Fruit fly (Drosophila melanogaster) whole organism, embryonic: ENCODE measurements around the gene CG10959.

Experiments
- B-H1 ChIP-seq: fragments of 200-800 bp; sonication (Bioruptor generic); IDR thresholded peaks from 3 replicates; pipeline ENCODE4 v1.3.6; 2022; ENCODE audit warnings: missing biosample characterization, missing genetic modification characterization
- CG11723 ChIP-seq: fragments of 200-800 bp; sonication (Bioruptor generic); optimal IDR thresholded peaks from 2 replicates; lab custom pipeline; 2017; ENCODE audit warnings: missing biosample characterization, mild to moderate bottlenecking, missing genetic modification characterization
- CG12659 ChIP-seq: fragments of 200-800 bp; sonication (Bioruptor generic); optimal IDR thresholded peaks from 3 replicates; lab custom pipeline; 2017; ENCODE audit warnings: mild to moderate bottlenecking, missing biosample characterization, missing genetic modification reagents, missing genetic modification characterization
- CG13296 ChIP-seq: fragments of 200-800 bp; sonication (Bioruptor generic); optimal IDR thresholded peaks from 3 replicates; lab custom pipeline; 2018; ENCODE audit warnings: missing biosample characterization, mild to moderate bottlenecking, missing genetic modification characterization
- CG13894 ChIP-seq: fragments of 200-800 bp; sonication (Bioruptor generic); optimal IDR thresholded peaks from 3 replicates; lab custom pipeline; 2018; ENCODE audit warnings: missing biosample characterization, mild to moderate bottlenecking, missing genetic modification characterization, moderate library complexity
- CG1529 ChIP-seq: fragments of 200-800 bp; sonication (Bioruptor generic); optimal IDR thresholded peaks from 3 replicates; lab custom pipeline; 2018; ENCODE audit warnings: missing biosample characterization, missing genetic modification characterization
- CG15696 ChIP-seq: fragments of 200-800 bp; sonication (Bioruptor generic); optimal IDR thresholded peaks from 2 replicates; lab custom pipeline; 2019; ENCODE audit warnings: missing biosample characterization, mild to moderate bottlenecking, missing genetic modification characterization, moderate library complexity
- CG16815 ChIP-seq: fragments of 200-800 bp; sonication (Bioruptor generic); optimal IDR thresholded peaks from 3 replicates; lab custom pipeline; 2017; ENCODE audit warnings: missing biosample characterization, mild to moderate bottlenecking, missing genetic modification characterization
- CG17359 ChIP-seq: fragments of 200-800 bp; sonication (Bioruptor generic); optimal IDR thresholded peaks from 3 replicates; lab custom pipeline; 2018; ENCODE audit warnings: missing biosample characterization, mild to moderate bottlenecking, missing genetic modification characterization, moderate library complexity
- CG17612 ChIP-seq: fragments of 200-800 bp; sonication (Bioruptor generic); IDR thresholded peaks from 2 replicates; pipeline ENCODE4 v1.3.6; 2022; ENCODE audit warnings: missing biosample characterization, missing genetic modification characterization
- CG18262 ChIP-seq: fragments of 200-800 bp; optimal IDR thresholded peaks from 3 replicates; lab custom pipeline; 2019; ENCODE audit warnings: missing biosample characterization, mild to moderate bottlenecking, missing genetic modification characterization, moderate library complexity
- CG18599 ChIP-seq: fragments of 200-800 bp; sonication (Bioruptor generic); optimal IDR thresholded peaks from 3 replicates; lab custom pipeline; 2017; ENCODE audit warnings: missing biosample characterization, missing genetic modification characterization, mild to moderate bottlenecking, moderate library complexity, missing genetic modification reagents
- CG34422 ChIP-seq: fragments of 200-800 bp; sonication (Bioruptor generic); IDR thresholded peaks from 3 replicates; pipeline ENCODE4 v1.3.6; 2022; ENCODE audit warnings: missing biosample characterization, missing genetic modification characterization
- CG4328 ChIP-seq: fragments of 200-800 bp; sonication (Bioruptor generic); optimal IDR thresholded peaks from 3 replicates; lab custom pipeline; 2017; ENCODE audit warnings: missing biosample characterization, missing genetic modification reagents, missing genetic modification characterization
- CG4617 ChIP-seq: fragments of 200-800 bp; sonication (Bioruptor generic); optimal IDR thresholded peaks from 3 replicates; lab custom pipeline; 2016; ENCODE audit warnings: missing biosample characterization, missing genetic modification characterization, borderline replicate concordance
- CG6272 ChIP-seq: fragments of 200-800 bp; sonication (Bioruptor generic); IDR thresholded peaks from 2 replicates; pipeline ENCODE4 v1.3.6; 2022; ENCODE audit warnings: missing biosample characterization, missing genetic modification characterization
- CG6654 ChIP-seq: fragments of 200-800 bp; sonication (Bioruptor generic); optimal IDR thresholded peaks from 2 replicates; lab custom pipeline; 2017; ENCODE audit warnings: missing biosample characterization, mild to moderate bottlenecking, missing genetic modification characterization
- CG6813 ChIP-seq: fragments of 200-800 bp; sonication (Bioruptor generic); optimal IDR thresholded peaks from 2 replicates; lab custom pipeline; 2017; ENCODE audit warnings: missing biosample characterization, missing genetic modification characterization, mild to moderate bottlenecking, moderate library complexity, missing genetic modification reagents
- CoRest ChIP-seq: fragments of 200-800 bp; sonication (Bioruptor generic); optimal IDR thresholded peaks from 3 replicates; lab custom pipeline; 2018; ENCODE audit warnings: missing biosample characterization, mild to moderate bottlenecking, missing genetic modification characterization, moderate library complexity
- Doc2 ChIP-seq: fragments of 200-800 bp; sonication (Bioruptor generic); IDR thresholded peaks from 2 replicates; pipeline ENCODE4 v1.3.6; 2022; ENCODE audit warnings: missing biosample characterization, missing genetic modification characterization
- H15 ChIP-seq: fragments of 200-800 bp; sonication (Bioruptor generic); IDR thresholded peaks from 3 replicates; pipeline ENCODE4 v1.3.6; 2022; ENCODE audit warnings: missing biosample characterization, missing genetic modification characterization
- HLH3B ChIP-seq: fragments of 200-800 bp; sonication (Bioruptor generic); IDR thresholded peaks from 2 replicates; pipeline ENCODE4 v1.3.6; 2022; ENCODE audit warnings: missing biosample characterization, missing genetic modification characterization
- Hmx ChIP-seq: fragments of 200-800 bp; sonication (Bioruptor generic); optimal IDR thresholded peaks from 2 replicates; lab custom pipeline; 2016; ENCODE audit warnings: missing biosample characterization, missing genetic modification characterization
- Hr3 ChIP-seq: fragments of 200-800 bp; sonication (Bioruptor generic); optimal IDR thresholded peaks from 3 replicates; lab custom pipeline; 2016; ENCODE audit warnings: missing biosample characterization, missing genetic modification characterization
- Meics ChIP-seq: fragments of 200-800 bp; sonication (Bioruptor generic); optimal IDR thresholded peaks from 2 replicates; lab custom pipeline; 2017; ENCODE audit warnings: missing biosample characterization, mild to moderate bottlenecking, missing genetic modification characterization
- NFAT ChIP-seq: fragments of 200-800 bp; sonication (Bioruptor generic); IDR thresholded peaks from 2 replicates; pipeline ENCODE4 v1.3.6; 2022; ENCODE audit warnings: missing biosample characterization, missing genetic modification characterization
- PHDP ChIP-seq: fragments of 200-800 bp; sonication (Bioruptor generic); optimal IDR thresholded peaks from 3 replicates; lab custom pipeline; 2018; ENCODE audit warnings: missing biosample characterization, mild to moderate bottlenecking, missing genetic modification characterization, moderate library complexity
- Ptx1 ChIP-seq: fragments of 200-800 bp; sonication (Bioruptor generic); IDR thresholded peaks from 2 replicates; pipeline ENCODE4 v1.3.6; 2022; ENCODE audit warnings: missing biosample characterization, missing genetic modification characterization
- Six4 ChIP-seq: fragments of 200-800 bp; sonication (Bioruptor generic); optimal IDR thresholded peaks from 2 replicates; lab custom pipeline; 2016; ENCODE audit warnings: missing biosample characterization, missing genetic modification characterization
- Sox102F ChIP-seq: fragments of 200-800 bp; sonication (Bioruptor generic); optimal IDR thresholded peaks from 2 replicates; lab custom pipeline; 2018; ENCODE audit warnings: missing biosample characterization, mild to moderate bottlenecking, missing genetic modification characterization, moderate library complexity
- al ChIP-seq: fragments of 200-800 bp; sonication (Bioruptor generic); IDR thresholded peaks from 2 replicates; pipeline ENCODE4 v1.3.6; 2022; ENCODE audit warnings: missing biosample characterization, missing genetic modification characterization
- bigmax ChIP-seq: fragments of 200-800 bp; sonication (Bioruptor generic); optimal IDR thresholded peaks from 2 replicates; lab custom pipeline; 2018; ENCODE audit warnings: missing biosample characterization, mild to moderate bottlenecking, missing genetic modification characterization
- chm ChIP-seq: fragments of 200-800 bp; sonication (Bioruptor generic); IDR thresholded peaks from 2 replicates; pipeline ENCODE4 v1.3.6; 2022; ENCODE audit warnings: missing biosample characterization, missing genetic modification characterization
- crol ChIP-seq: fragments of 200-800 bp; sonication (Bioruptor generic); IDR thresholded peaks from 2 replicates; pipeline ENCODE4 v1.3.6; 2022; ENCODE audit warnings: missing biosample characterization, missing genetic modification characterization
- dmrt99B ChIP-seq: fragments of 200-800 bp; sonication (Bioruptor generic); optimal IDR thresholded peaks from 2 replicates; lab custom pipeline; 2018; ENCODE audit warnings: missing biosample characterization, mild to moderate bottlenecking, missing genetic modification characterization, moderate library complexity
- dysf ChIP-seq: fragments of 200-800 bp; sonication (Bioruptor generic); IDR thresholded peaks from 3 replicates; pipeline ENCODE4 v1.3.6; 2022; ENCODE audit warnings: missing biosample characterization, missing genetic modification characterization
- grau ChIP-seq: fragments of 200-800 bp; optimal IDR thresholded peaks from 3 replicates; lab custom pipeline; 2019; ENCODE audit warnings: missing biosample characterization, mild to moderate bottlenecking, missing genetic modification characterization, moderate library complexity
- gsb-n ChIP-seq: fragments of 200-800 bp; sonication (Bioruptor generic); optimal IDR thresholded peaks from 3 replicates; lab custom pipeline; 2018; ENCODE audit warnings: missing biosample characterization, mild to moderate bottlenecking, missing genetic modification characterization
- gt ChIP-seq: fragments of 200-800 bp; sonication (Bioruptor generic); IDR thresholded peaks from 2 replicates; pipeline ENCODE4 v1.3.6; 2022; ENCODE audit warnings: missing biosample characterization, missing genetic modification characterization
- mld ChIP-seq: fragments of 200-800 bp; sonication (Bioruptor generic); IDR thresholded peaks from 3 replicates; pipeline ENCODE4 v1.3.6; 2022; ENCODE audit warnings: missing biosample characterization, missing genetic modification characterization; ENCODE audit not compliant: partially characterized antibody
- pan ChIP-seq, 4 experiments: fragments of >200 bp in 3 of 4; fragments of 200-800 bp in 1 of 4; sonication (Bioruptor generic) in 1 of 4; optimal IDR thresholded peaks in 3 of 4; IDR thresholded peaks in 1 of 4; 2 replicates each; pipeline versions ENCODE4 v1.3.6 to Lab custom; 2017 to 2022; ENCODE audit warnings: missing biosample characterization in 2 of 4, missing genetic modification characterization in 2 of 4, mixed read lengths in 1 of 4
- phol ChIP-seq: fragments of 200-800 bp; sonication (Bioruptor generic); optimal IDR thresholded peaks from 3 replicates; lab custom pipeline; 2018; ENCODE audit warnings: missing biosample characterization, mild to moderate bottlenecking, missing genetic modification characterization, moderate library complexity
- salm ChIP-seq: fragments of 200-800 bp; sonication (Bioruptor generic); optimal IDR thresholded peaks from 2 replicates; lab custom pipeline; 2018; ENCODE audit warnings: missing biosample characterization, mild to moderate bottlenecking, missing genetic modification characterization
- sens ChIP-seq: fragments of 200-800 bp; sonication (Bioruptor generic); peaks from one replicate; lab custom pipeline; 2016; ENCODE audit warnings: missing biosample characterization, missing genetic modification characterization
- stc ChIP-seq: fragments of 200-800 bp; sonication (Bioruptor generic); IDR thresholded peaks from 2 replicates; pipeline ENCODE4 v1.3.6; 2022; ENCODE audit warnings: missing biosample characterization, missing genetic modification characterization
- tin ChIP-seq: fragments of 200-800 bp; sonication (Bioruptor generic); optimal IDR thresholded peaks from 3 replicates; lab custom pipeline; 2016; ENCODE audit warnings: missing biosample characterization, missing genetic modification characterization
- trem ChIP-seq: fragments of 200-800 bp; optimal IDR thresholded peaks from 3 replicates; lab custom pipeline; 2019; ENCODE audit warnings: missing biosample characterization, mild to moderate bottlenecking, missing genetic modification characterization, moderate library complexity
- unpg ChIP-seq: fragments of 200-800 bp; sonication (Bioruptor generic); optimal IDR thresholded peaks from 3 replicates; lab custom pipeline; 2018; ENCODE audit warnings: missing biosample characterization, mild to moderate bottlenecking, missing genetic modification characterization, moderate library complexity
- zen ChIP-seq: fragments of 200-800 bp; sonication (Bioruptor generic); optimal IDR thresholded peaks from 3 replicates; lab custom pipeline; 2018; ENCODE audit warnings: missing biosample characterization, mild to moderate bottlenecking, missing genetic modification characterization, moderate library complexity

CG10959 gene

dm6 chrX:8125224-8125649, 23.3 kb upstream of the CG10959 start (continued):
- TF ChIP-seq PHDP = peak; percentile 40
- TF ChIP-seq trem (tag; lab: Kevin White, UChicago) = peak; percentile 7
- TF ChIP-seq dysf (GFP tag; lab: Robert Waterston, UW) = peak; percentile 45; the same call in 1 of the 3 replicates
- peak; percentile 33; the same call in 1 of the 2 replicates for TF ChIP-seq HLH3B (GFP tag; lab: Robert Waterston, UW)
- peak; percentile 76 for TF ChIP-seq phol (tag; lab: Kevin White, UChicago)
- TF ChIP-seq B-H1 (GFP tag; lab: Robert Waterston, UW) = peak; percentile 12; the same call in 1 of the 3 replicates
- peak; percentile 4 for TF ChIP-seq CG16815 (GFP tag; lab: Kevin White, UChicago)
- peak; percentile 65 for TF ChIP-seq CG17359
- TF ChIP-seq CG17612 = no peak
- TF ChIP-seq CG6813 (GFP tag; lab: Kevin White, UChicago) = peak; percentile 22
- peak; percentile 61 for TF ChIP-seq CoRest (tag; lab: Kevin White, UChicago)
- no peak for TF ChIP-seq Doc2 (GFP tag; lab: Robert Waterston, UW)
- TF ChIP-seq CG15696 (tag; lab: Kevin White, UChicago) = peak; percentile 29
- TF ChIP-seq dmrt99B (tag; lab: Kevin White, UChicago) = peak; percentile 77
- 0 out of 2 replicates have a peak, but pooled peaks have one; percentile 10 for TF ChIP-seq CG6272 (GFP tag; lab: Robert Waterston, UW)
- TF ChIP-seq CG6654 (GFP tag; lab: Kevin White, UChicago) = peak; percentile 38
- no peak for TF ChIP-seq al (GFP tag; lab: Robert Waterston, UW)
- peak; percentile 9 for TF ChIP-seq CG1529 (GFP tag; lab: Kevin White, UChicago)
- peak; percentile 72 for TF ChIP-seq Ptx1 (GFP tag; lab: Robert Waterston, UW)
- TF ChIP-seq salm (tag; lab: Kevin White, UChicago) = peak; percentile 22
- TF ChIP-seq unpg = peak; percentile 41
- peak; percentile 18; the same call in 1 of the 3 replicates for TF ChIP-seq CG34422
- peak; percentile 13 for TF ChIP-seq CG11723 (GFP tag; lab: Kevin White, UChicago)
- no peak for TF ChIP-seq bigmax (GFP tag; lab: Kevin White, UChicago)
- TF ChIP-seq Hr3 = peak; percentile 57
- peak; percentile 85 for TF ChIP-seq CG18262 (tag; lab: Kevin White, UChicago)
- TF ChIP-seq mld (GFP tag; lab: Robert Waterston, UW) = no peak
- TF ChIP-seq pan (optimal IDR thresholded peaks at IDR 0.05; lab: Kevin White, UChicago) = no peak
- TF ChIP-seq pan (GFP tag; optimal IDR thresholded peaks at IDR 0.05 in 1 of 2, IDR thresholded peaks at IDR 0.05 in 1 of 2) = peak in 1 of 2 experiments; percentile 58
- TF ChIP-seq stc (GFP tag; lab: Robert Waterston, UW) = peak; percentile 54; the same call in 1 of the 2 replicates
- no peak for TF ChIP-seq CG13894 (tag; lab: Kevin White, UChicago)
- TF ChIP-seq tin (GFP tag; lab: Kevin White, UChicago) = peak; percentile 49
- peak; percentile 28; the same call in 1 of the 2 replicates for TF ChIP-seq chm (GFP tag; lab: Robert Waterston, UW)
- 0 out of 3 replicates have a peak, but pooled peaks have one; percentile 50 for TF ChIP-seq H15
- TF ChIP-seq zen (tag; lab: Kevin White, UChicago) = peak; percentile 47
- peak; percentile 63 for TF ChIP-seq sens (GFP tag; lab: Kevin White, UChicago)
- peak; percentile 74 for TF ChIP-seq Sox102F (GFP tag; lab: Kevin White, UChicago)
- TF ChIP-seq Six4 (GFP tag; lab: Kevin White, UChicago) = peak; percentile 9
- no peak for TF ChIP-seq CG18599
- no peak for TF ChIP-seq gt (GFP tag; lab: Robert Waterston, UW)
- peak; percentile 59 for TF ChIP-seq grau (tag; lab: Kevin White, UChicago)
- TF ChIP-seq CG12659 = peak; percentile 28
- no peak for TF ChIP-seq crol (GFP tag; lab: Robert Waterston, UW)
- peak; percentile 28 for TF ChIP-seq CG13296 (GFP tag; lab: Kevin White, UChicago)
- TF ChIP-seq CG4328 = peak; percentile 3
- peak; percentile 19 for TF ChIP-seq Meics
- no peak for TF ChIP-seq Hmx (GFP tag; lab: Kevin White, UChicago)
- peak; percentile 63 for TF ChIP-seq gsb-n
- 0 out of 2 replicates have a peak, but pooled peaks have one; percentile 31 for TF ChIP-seq NFAT (GFP tag; lab: Robert Waterston, UW)
- no peak for TF ChIP-seq CG4617 (GFP tag; lab: Kevin White, UChicago)
